Fruit fly (Drosophila melanogaster) S2 (cell line): ENCODE results near the gene TfIIFalpha.

Experiments
- CG8478 ChIP-seq: fragments of >200 bp; optimal IDR thresholded peaks from 2 replicates; lab custom pipeline; 2018
- CTCF ChIP-seq, 2 experiments: fragments of >200 bp; optimal IDR thresholded peaks; 2 replicates each; lab custom pipeline; 2018

DNA sequence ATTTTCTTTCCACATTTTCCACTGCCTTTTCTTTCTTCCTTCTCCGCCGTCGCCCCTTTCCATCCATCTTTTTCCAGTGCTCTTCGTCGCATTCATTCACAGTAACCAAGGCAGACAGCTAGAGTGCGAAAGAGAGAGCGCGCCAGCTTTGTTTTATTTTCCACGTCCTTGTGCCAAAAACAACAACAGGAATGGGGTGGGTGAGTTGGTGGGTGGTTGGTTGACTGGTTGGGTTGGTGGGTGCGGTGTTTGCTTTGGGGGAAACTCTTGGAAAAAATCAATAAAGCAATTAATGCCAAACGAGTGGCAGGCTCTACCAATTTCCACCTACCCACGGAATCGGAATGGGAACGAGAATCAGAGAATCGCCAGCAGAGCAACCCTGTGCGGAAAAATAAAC is 49.9 kb downstream of the TfIIFalpha start:
- TF ChIP-seq CG8478 (lab: Kevin White, UChicago), result no peak
- TF ChIP-seq CTCF (optimal IDR thresholded peaks at IDR 0.05; lab: Kevin White, UChicago), result no peak
